Fruit fly (Drosophila melanogaster): ENCODE measurements around the gene Galphaf.

Galphaf gene

dm6 chr3L:16670195-16670594, 2.5 kb upstream of the Galphaf start:
- TF ChIP-seq dac (GFP tag; optimal IDR thresholded peaks at IDR 0.05) (no peak), fkh (GFP tag; optimal IDR thresholded peaks at IDR 0.05) (peak; percentile 87), vri (GFP tag; optimal IDR thresholded peaks at IDR 0.05) (peak; percentile 41)

dm6 chr3L:16668797-16669196, 1.1 kb upstream of the Galphaf start:
- TF ChIP-seq svp (GFP tag): peak; percentile 87
- TF ChIP-seq CG9139 (GFP tag; optimal IDR thresholded peaks at IDR 0.05): no peak

- TF ChIP-seq dac (GFP tag; optimal IDR thresholded peaks at IDR 0.05): no peak
- TF ChIP-seq Ets21C (GFP tag; optimal IDR thresholded peaks at IDR 0.05): no peak
- no peak for TF ChIP-seq fd59A (GFP tag; optimal IDR thresholded peaks at IDR 0.05)
- no peak for TF ChIP-seq fkh (GFP tag; optimal IDR thresholded peaks at IDR 0.05)
- TF ChIP-seq vri (GFP tag; optimal IDR thresholded peaks at IDR 0.05): peak; percentile 37
These were observed 1.2 kb downstream of the Galphaf start for dm6 chr3L:16666429-16667005.

dm6 chr3L:16664146-16664722, 3.5 kb downstream of the Galphaf start:
- TF ChIP-seq cyc (GFP tag; optimal IDR thresholded peaks at IDR 0.05) (no peak), Hr4 (GFP tag; optimal IDR thresholded peaks at IDR 0.05) (no peak), acj6 (GFP tag; optimal IDR thresholded peaks at IDR 0.05) (no peak), esn (GFP tag; optimal IDR thresholded peaks at IDR 0.05) (no peak), fd59A (GFP tag; optimal IDR thresholded peaks at IDR 0.05) (no peak), Sox102F (GFP tag; optimal IDR thresholded peaks at IDR 0.05) (no peak), Eip78C (GFP tag) (no peak), CG9139 (GFP tag; optimal IDR thresholded peaks at IDR 0.05) (no peak), Met (GFP tag; optimal IDR thresholded peaks at IDR 0.05) (no peak), achi (GFP tag; optimal IDR thresholded peaks at IDR 0.05) (no peak)

- TF ChIP-seq lz (GFP tag; optimal IDR thresholded peaks at IDR 0.05) (peak; percentile 68), dsx (GFP tag; optimal IDR thresholded peaks at IDR 0.05; ENCODE audit: poor library complexity, severe bottlenecking) (peak; percentile 38), Eip78C (GFP tag) (peak; percentile 96), CG34406 (GFP tag; optimal IDR thresholded peaks at IDR 0.05) (peak; percentile 15), Hr38 (GFP tag; optimal IDR thresholded peaks at IDR 0.05) (no peak), CG11294 (GFP tag; IDR thresholded peaks at IDR 0.05) (peak; percentile 11; the same call in 1 of the 2 replicates), CG3032 (tag; optimal IDR thresholded peaks at IDR 0.05) (peak; percentile 79), CG10631 (GFP tag; optimal IDR thresholded peaks at IDR 0.05) (peak; percentile 69), cyc (GFP tag; optimal IDR thresholded peaks at IDR 0.05) (peak; percentile 67), salr (GFP tag; optimal IDR thresholded peaks at IDR 0.05) (peak in 1 of 2 experiments; percentile 1), achi (GFP tag; optimal IDR thresholded peaks at IDR 0.05) (peak; percentile 62), CG6276 (GFP tag; optimal IDR thresholded peaks at IDR 0.05) (peak; percentile 87), Met (GFP tag; optimal IDR thresholded peaks at IDR 0.05) (peak; percentile 45), OdsH (GFP tag; optimal IDR thresholded peaks at IDR 0.05) (peak; percentile 51), CG11762 (GFP tag; optimal IDR thresholded peaks at IDR 0.05; ENCODE audit: insufficient read depth) (peak; percentile 68), CG16779 (tag; optimal IDR thresholded peaks at IDR 0.05) (peak; percentile 66), Hr39 (GFP tag; optimal IDR thresholded peaks at IDR 0.05) (peak; percentile 48), CG6854 (GFP tag; optimal IDR thresholded peaks at IDR 0.05) (peak; percentile 49), CG31627 (GFP tag; optimal IDR thresholded peaks at IDR 0.05) (peak; percentile 38), CG1621 (tag; optimal IDR thresholded peaks at IDR 0.05) (peak; percentile 55), Sox102F (GFP tag; optimal IDR thresholded peaks at IDR 0.05) (peak; percentile 60), Ets21C (GFP tag; optimal IDR thresholded peaks at IDR 0.05) (peak; percentile 58), CG6792 (GFP tag; optimal IDR thresholded peaks at IDR 0.05) (peak; percentile 52), Eip75B (GFP tag; optimal IDR thresholded peaks at IDR 0.05) (peak; percentile 71), dac (GFP tag; optimal IDR thresholded peaks at IDR 0.05) (peak; percentile 58), CG6808 (GFP tag; optimal IDR thresholded peaks at IDR 0.05) (peak; percentile 82), CG15336 (GFP tag; IDR thresholded peaks at IDR 0.05) (peak; percentile 52), CG7368 (GFP tag; optimal IDR thresholded peaks at IDR 0.05) (peak; percentile 79), eg (GFP tag; IDR thresholded peaks at IDR 0.05) (peak; percentile 75), CG11902 (GFP tag; optimal IDR thresholded peaks at IDR 0.05) (peak; percentile 20), Eip93F (GFP tag; optimal IDR thresholded peaks at IDR 0.05) (peak; percentile 27)
These were observed 6.3 kb downstream of the Galphaf start, which contains the start of gene Baldspot for dm6 chr3L:16661167-16662109. Gene Baldspot, minus strand, starts transcription at chr3L:16661615.

Data from whole organism, prepupa.